Worm (Caenorhabditis elegans) whole organism, L3 larva: ENCODE results near the gene srt-49.
A peak's percentile ranks its signal among the peaks of the same experiment; 100 is the strongest.

ENCODE experiments used
- R02D3.7 ChIP-seq: fragments of 150-350 bp; optimal IDR thresholded peaks from 2 replicates; lab custom pipeline; 2014; ENCODE audit warnings: missing biosample characterization, missing genetic modification characterization
- ZK546.5 ChIP-seq: sonication (generic microtip); optimal IDR thresholded peaks from 2 replicates; lab custom pipeline; 2017; ENCODE audit warnings: missing biosample characterization, missing genetic modification characterization
- aly-2 ChIP-seq: fragments of 150-350 bp; optimal IDR thresholded peaks from 2 replicates; lab custom pipeline; 2014; ENCODE audit warnings: missing biosample characterization, missing genetic modification characterization
- ama-1 ChIP-seq: fragments of 150-350 bp; optimal IDR thresholded peaks from 2 replicates; lab custom pipeline; 2018
- ceh-16 ChIP-seq: sonication (generic microtip); optimal IDR thresholded peaks from 2 replicates; lab custom pipeline; 2017; ENCODE audit warnings: missing biosample characterization, missing genetic modification characterization
- ceh-28 ChIP-seq: fragments of 150-350 bp; optimal IDR thresholded peaks from 2 replicates; lab custom pipeline; 2014; ENCODE audit warnings: missing biosample characterization, missing genetic modification reagents, missing genetic modification characterization
- ceh-82 ChIP-seq: fragments of 150-350 bp; optimal IDR thresholded peaks from 2 replicates; lab custom pipeline; 2014; ENCODE audit warnings: missing biosample characterization, missing genetic modification characterization
- ceh-9 ChIP-seq: sonication (generic microtip); optimal IDR thresholded peaks from 2 replicates; lab custom pipeline; 2018; ENCODE audit warnings: missing biosample characterization, missing genetic modification characterization
- daf-12 ChIP-seq: fragments of 150-350 bp; optimal IDR thresholded peaks from 2 replicates; lab custom pipeline; 2014; ENCODE audit warnings: missing biosample characterization, missing genetic modification reagents, missing genetic modification characterization
- egl-5 ChIP-seq: fragments of 150-350 bp; optimal IDR thresholded peaks from 2 replicates; lab custom pipeline; 2017; ENCODE audit warnings: missing biosample characterization, missing genetic modification reagents, missing genetic modification characterization, inconsistent platforms
- elt-1 ChIP-seq: fragments of 150-350 bp; optimal IDR thresholded peaks from 2 replicates; lab custom pipeline; 2014; ENCODE audit warnings: missing biosample characterization, missing genetic modification characterization
- elt-3 ChIP-seq, 3 experiments: fragments of 150-350 bp in 1 of 3; sonication (generic microtip) in 2 of 3; optimal IDR thresholded peaks; 2 replicates in 2 of 3; 4 replicates in 1 of 3; lab custom pipeline; 2014 to 2017; ENCODE audit warnings: missing biosample characterization in 3 of 3, missing genetic modification characterization in 3 of 3
- eor-1 ChIP-seq, 2 experiments: fragments of 150-350 bp; optimal IDR thresholded peaks; 2 replicates each; lab custom pipeline; 2014 to 2018; ENCODE audit warnings: missing biosample characterization in 2 of 2, missing genetic modification characterization in 2 of 2
- fkh-10 ChIP-seq: sonication (generic microtip); optimal IDR thresholded peaks from 2 replicates; lab custom pipeline; 2017; ENCODE audit warnings: missing biosample characterization, missing genetic modification reagents, missing genetic modification characterization
- fos-1 ChIP-seq: fragments of 150-350 bp; optimal IDR thresholded peaks from 2 replicates; lab custom pipeline; 2014; ENCODE audit warnings: missing biosample characterization, missing genetic modification characterization
- hmg-11 ChIP-seq: sonication (generic microtip); optimal IDR thresholded peaks from 2 replicates; lab custom pipeline; 2016; ENCODE audit warnings: missing genetic modification characterization, missing compliant biosample characterization
- jun-1 ChIP-seq: fragments of 150-350 bp; optimal IDR thresholded peaks from 2 replicates; lab custom pipeline; 2014; ENCODE audit warnings: missing biosample characterization, missing genetic modification reagents, missing genetic modification characterization
- lin-15B ChIP-seq: fragments of 150-350 bp; optimal IDR thresholded peaks from 2 replicates; lab custom pipeline; 2014; ENCODE audit warnings: missing biosample characterization, missing genetic modification characterization
- lsy-12 ChIP-seq: sonication (generic microtip); optimal IDR thresholded peaks from 2 replicates; lab custom pipeline; 2016; ENCODE audit warnings: mild to moderate bottlenecking, missing genetic modification characterization, missing compliant biosample characterization
- mdl-1 ChIP-seq: fragments of 150-350 bp; optimal IDR thresholded peaks from 2 replicates; lab custom pipeline; 2014; ENCODE audit warnings: missing biosample characterization, missing genetic modification characterization
- mml-1 ChIP-seq: fragments of 150-350 bp; sonication (generic microtip); optimal IDR thresholded peaks from 3 replicates; lab custom pipeline; 2014; ENCODE audit warnings: missing biosample characterization, missing genetic modification characterization
- nfya-1 ChIP-seq: sonication (generic microtip); optimal IDR thresholded peaks from 2 replicates; lab custom pipeline; 2017; ENCODE audit warnings: missing genetic modification characterization, mild to moderate bottlenecking, missing compliant biosample characterization, antibody characterized with exemption, moderate library complexity; ENCODE audit not compliant: insufficient read depth
- nhr-11 ChIP-seq: fragments of 150-350 bp; optimal IDR thresholded peaks from 2 replicates; lab custom pipeline; 2014; ENCODE audit warnings: missing biosample characterization, missing genetic modification characterization
- nhr-12 ChIP-seq: fragments of 150-350 bp; optimal IDR thresholded peaks from 2 replicates; lab custom pipeline; 2014; ENCODE audit warnings: missing biosample characterization, missing genetic modification characterization
- nhr-23 ChIP-seq: fragments of 150-350 bp; optimal IDR thresholded peaks from 2 replicates; lab custom pipeline; 2014; ENCODE audit warnings: missing biosample characterization, missing genetic modification reagents, missing genetic modification characterization
- nhr-237 ChIP-seq: fragments of 150-350 bp; optimal IDR thresholded peaks from 2 replicates; lab custom pipeline; 2014; ENCODE audit warnings: missing biosample characterization, missing genetic modification characterization
- nhr-25 ChIP-seq: sonication (generic microtip); optimal IDR thresholded peaks from 2 replicates; lab custom pipeline; 2017; ENCODE audit warnings: missing biosample characterization, missing genetic modification characterization
- nhr-28 ChIP-seq: fragments of 150-350 bp; optimal IDR thresholded peaks from 2 replicates; lab custom pipeline; 2014; ENCODE audit warnings: missing biosample characterization, missing genetic modification characterization
- nhr-43 ChIP-seq: sonication (generic microtip); optimal IDR thresholded peaks from 2 replicates; lab custom pipeline; 2016; ENCODE audit warnings: mild to moderate bottlenecking, missing genetic modification characterization, missing compliant biosample characterization; ENCODE audit not compliant: poor library complexity, severe bottlenecking
- nhr-76 ChIP-seq: fragments of 150-350 bp; sonication (generic microtip); optimal IDR thresholded peaks from 5 replicates; lab custom pipeline; 2014; ENCODE audit warnings: missing biosample characterization, missing genetic modification characterization
- nhr-77 ChIP-seq: fragments of 150-350 bp; optimal IDR thresholded peaks from 2 replicates; lab custom pipeline; 2014; ENCODE audit warnings: missing biosample characterization, missing genetic modification characterization
- pha-4 ChIP-seq: fragments of 150-350 bp; optimal IDR thresholded peaks from 2 replicates; lab custom pipeline; 2014; ENCODE audit warnings: missing biosample characterization, missing genetic modification reagents, missing genetic modification characterization
- pqm-1 ChIP-seq: fragments of 150-350 bp; optimal IDR thresholded peaks from 2 replicates; lab custom pipeline; 2017; ENCODE audit warnings: missing biosample characterization, missing genetic modification characterization, inconsistent platforms
- sea-2 ChIP-seq: fragments of 150-350 bp; sonication (generic microtip); optimal IDR thresholded peaks from 4 replicates; lab custom pipeline; 2014; ENCODE audit warnings: missing biosample characterization, missing genetic modification reagents, missing genetic modification characterization
- skn-1 ChIP-seq: fragments of 150-350 bp; optimal IDR thresholded peaks from 2 replicates; lab custom pipeline; 2014; ENCODE audit warnings: missing biosample characterization, missing genetic modification characterization
- snpc-4 ChIP-seq: fragments of 150-350 bp; optimal IDR thresholded peaks from 2 replicates; lab custom pipeline; 2014; ENCODE audit warnings: missing biosample characterization, missing genetic modification characterization
- tbx-2 ChIP-seq: sonication (generic microtip); optimal IDR thresholded peaks from 2 replicates; lab custom pipeline; 2016; ENCODE audit warnings: mild to moderate bottlenecking, missing genetic modification characterization, missing compliant biosample characterization
- unc-62 ChIP-seq: fragments of 150-350 bp; sonication (generic microtip); optimal IDR thresholded peaks from 4 replicates; lab custom pipeline; 2014; ENCODE audit warnings: missing biosample characterization, missing genetic modification reagents, missing genetic modification characterization
- zag-1 ChIP-seq: fragments of 150-350 bp; optimal IDR thresholded peaks from 2 replicates; lab custom pipeline; 2014; ENCODE audit warnings: missing biosample characterization, missing genetic modification characterization
- ztf-11 ChIP-seq: fragments of 150-350 bp; optimal IDR thresholded peaks from 2 replicates; lab custom pipeline; 2014; ENCODE audit warnings: missing biosample characterization, missing genetic modification characterization
- ztf-4 ChIP-seq: fragments of 150-350 bp; optimal IDR thresholded peaks from 2 replicates; lab custom pipeline; 2014; ENCODE audit warnings: missing biosample characterization, missing genetic modification characterization

The srt-49 gene

ce11 chrIV:15056081-15056586 lies 42.1 kb downstream of the srt-49 start, which contains the start of gene Y41E3.19:
TSS of gene Y41E3.19 (plus strand) at chrIV:15056131.
- TF ChIP-seq nhr-76 (tag; lab: Kevin White, UChicago) (no peak), lsy-12 (tag; lab: Kevin White, UChicago) (no peak), mdl-1 (tag; lab: Kevin White, UChicago) (no peak), aly-2 (tag; lab: Kevin White, UChicago) (no peak), tbx-2 (no peak), ztf-4 (tag; lab: Kevin White, UChicago) (no peak), nhr-77 (tag; lab: Kevin White, UChicago) (no peak), nhr-43 (tag; lab: Kevin White, UChicago) (no peak)

ce11 chrIV:15053271-15053670 lies 44.9 kb downstream of the srt-49 start, which contains the start of gene srt-47:
TSS of gene srt-47 (minus strand) at chrIV:15053371.
- TF ChIP-seq nhr-43 (tag; lab: Kevin White, UChicago) (no peak), elt-3 (tag; optimal IDR thresholded peaks at IDR 0.05; lab: Kevin White, UChicago) (no peak), nhr-11 (no peak), eor-1 (tag; optimal IDR thresholded peaks at IDR 0.05; lab: Kevin White, UChicago) (no peak), fos-1 (tag; lab: Kevin White, UChicago) (no peak), hmg-11 (tag; lab: Kevin White, UChicago) (no peak), snpc-4 (tag; lab: Kevin White, UChicago) (no peak), daf-12 (no peak), zag-1 (tag; lab: Kevin White, UChicago) (no peak), ztf-4 (tag; lab: Kevin White, UChicago) (no peak), pqm-1 (no peak), ceh-16 (tag; lab: Kevin White, UChicago) (no peak), ama-1 (lab: Kevin White, UChicago) (no peak), nhr-28 (tag; lab: Kevin White, UChicago) (no peak), mdl-1 (tag; lab: Kevin White, UChicago) (no peak), nhr-237 (tag; lab: Kevin White, UChicago) (no peak), pha-4 (no peak), ceh-9 (no peak)

ce11 chrIV:15051045-15051444 lies 47.1 kb downstream of the srt-49 start:
- TF ChIP-seq pqm-1 (no peak), nhr-11 (no peak)

- TF ChIP-seq zag-1 (tag; lab: Kevin White, UChicago): no peak
- no peak for TF ChIP-seq nhr-25 (tag; lab: Kevin White, UChicago)
- no peak for TF ChIP-seq ceh-28 (tag; lab: Kevin White, UChicago)
- TF ChIP-seq unc-62 (GFP tag; lab: Kevin White, UChicago): no peak
- TF ChIP-seq nfya-1 (tag; lab: Kevin White, UChicago): peak; percentile 96
- TF ChIP-seq eor-1 (tag; optimal IDR thresholded peaks at IDR 0.05; lab: Kevin White, UChicago): no peak
- no peak for TF ChIP-seq nhr-77 (tag; lab: Kevin White, UChicago)
- TF ChIP-seq nhr-11: no peak
- no peak for TF ChIP-seq tbx-2
- no peak for TF ChIP-seq fkh-10 (GFP tag; lab: Kevin White, UChicago)
- no peak for TF ChIP-seq daf-12
- TF ChIP-seq nhr-28 (tag; lab: Kevin White, UChicago): no peak
- no peak for TF ChIP-seq skn-1
- TF ChIP-seq ceh-82: no peak
- TF ChIP-seq sea-2 (GFP tag; lab: Kevin White, UChicago): no peak
- no peak for TF ChIP-seq jun-1
- peak; percentile 42 for TF ChIP-seq lin-15B (tag; lab: Kevin White, UChicago)
- no peak for TF ChIP-seq nhr-12 (tag; lab: Kevin White, UChicago)
- TF ChIP-seq lsy-12 (tag; lab: Kevin White, UChicago): no peak
- no peak for TF ChIP-seq ztf-11 (tag; lab: Kevin White, UChicago)
- TF ChIP-seq fos-1 (tag; lab: Kevin White, UChicago): no peak
- no peak for TF ChIP-seq snpc-4 (tag; lab: Kevin White, UChicago)
- TF ChIP-seq ZK546.5 (tag; lab: Kevin White, UChicago): no peak
- TF ChIP-seq R02D3.7 (tag; lab: Kevin White, UChicago): peak; percentile 5
- TF ChIP-seq ztf-4 (tag; lab: Kevin White, UChicago): no peak
- no peak for TF ChIP-seq pha-4
- TF ChIP-seq mml-1 (tag; lab: Kevin White, UChicago): no peak
- peak; percentile 81 for TF ChIP-seq ama-1 (lab: Kevin White, UChicago)
- TF ChIP-seq nhr-23 (tag; lab: Kevin White, UChicago): no peak
- peak; percentile 76 for TF ChIP-seq aly-2 (tag; lab: Kevin White, UChicago)
- TF ChIP-seq ceh-9: no peak
- TF ChIP-seq egl-5 (tag; lab: Kevin White, UChicago): no peak
- TF ChIP-seq elt-1: no peak
- TF ChIP-seq nhr-43 (tag; lab: Kevin White, UChicago): peak; percentile 5
- TF ChIP-seq hmg-11 (tag; lab: Kevin White, UChicago): no peak
- no peak for TF ChIP-seq mdl-1 (tag; lab: Kevin White, UChicago)
These were observed 48.7 kb downstream of the srt-49 start for ce11 chrIV:15049288-15050094.
